Fruit fly (Drosophila melanogaster) S2 (cell line): ENCODE data around the gene CG11791.

Source experiments
- CG8478 ChIP-seq: fragments of >200 bp; optimal IDR thresholded peaks from 2 replicates; lab custom pipeline; 2018
- CTCF ChIP-seq, 2 experiments: fragments of >200 bp; optimal IDR thresholded peaks; 2 replicates each; lab custom pipeline; 2018

The CG11791 gene

DNA sequence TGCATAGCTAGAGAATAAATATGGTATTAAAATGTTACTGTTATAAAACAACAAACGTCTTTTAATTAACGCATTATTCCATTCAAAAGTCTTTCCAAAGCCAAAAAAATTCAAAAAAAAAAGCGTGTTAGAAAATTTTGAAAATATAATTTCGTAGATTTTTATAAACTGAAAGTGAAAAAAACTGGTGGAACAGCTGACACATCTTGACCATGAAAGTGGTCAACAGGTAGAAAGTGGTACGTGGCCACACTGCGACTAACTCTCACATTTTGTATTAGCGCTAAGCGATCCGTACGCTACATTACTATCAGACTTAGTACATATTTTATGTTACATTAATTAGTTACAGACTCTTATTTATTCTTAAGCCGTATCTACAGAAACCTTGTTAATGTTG is 21.5 kb downstream of the CG11791 start, which contains the start of gene CG11836:
TSS of gene CG11836 (plus strand) at position 256 of the 400 bp plus-strand sequence.
- TF ChIP-seq CTCF (optimal IDR thresholded peaks at IDR 0.05; lab: Kevin White, UChicago) (no peak), CG8478 (lab: Kevin White, UChicago) (no peak)

DNA sequence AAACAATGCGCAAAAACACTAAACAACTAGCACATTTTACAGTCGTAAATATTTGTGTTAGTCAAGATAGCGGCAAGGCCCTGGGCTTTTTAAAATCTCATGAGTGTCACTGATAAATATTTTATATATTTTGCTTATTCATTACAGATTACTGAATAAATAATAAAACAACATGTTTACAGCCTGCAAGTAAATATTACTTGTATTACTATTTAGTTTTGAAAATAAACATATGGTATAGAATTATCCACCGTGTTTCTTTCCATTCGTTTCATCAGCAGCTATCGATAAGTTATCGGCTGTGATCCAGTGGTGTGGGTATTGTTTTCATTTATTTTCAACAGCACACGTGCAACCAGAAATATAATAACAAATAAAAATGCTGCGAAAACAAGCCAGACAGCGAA is 25.1 kb downstream of the CG11791 start, which contains the start of the genes shams and CG11920:
TSS of gene shams (minus strand) at position 50 of the 407 bp plus-strand sequence.
TSS of gene CG11920 (plus strand) at position 320 of the 407 bp plus-strand sequence.
- TF ChIP-seq CG8478 (lab: Kevin White, UChicago) (no peak), CTCF (optimal IDR thresholded peaks at IDR 0.05; lab: Kevin White, UChicago) (no peak)

DNA sequence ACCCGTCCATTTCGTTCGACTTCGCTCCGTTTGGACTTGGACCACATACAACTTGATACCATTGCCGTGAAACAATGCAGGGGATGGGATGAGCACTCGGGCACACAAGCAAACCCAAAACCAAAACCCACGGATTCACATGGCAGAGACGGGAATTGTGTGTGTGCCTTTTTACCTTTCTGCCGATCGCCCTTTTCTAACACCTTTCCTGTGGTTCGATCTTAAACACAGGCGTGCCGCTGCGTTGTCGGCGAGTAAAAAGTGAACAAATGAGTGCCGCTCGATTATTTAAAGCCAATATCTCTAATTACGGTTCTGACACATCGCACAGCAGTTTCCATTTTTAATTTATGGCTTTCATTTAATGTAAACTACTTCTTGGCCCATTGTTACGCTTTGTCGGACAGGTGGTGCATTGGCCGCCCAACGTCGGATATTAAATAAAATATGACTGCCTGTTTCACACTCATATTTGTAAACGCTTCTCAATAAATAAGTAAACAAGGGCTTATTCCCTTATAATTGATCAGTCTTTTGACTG is 27.9 kb downstream of the CG11791 start:
- no peak for TF ChIP-seq CTCF (optimal IDR thresholded peaks at IDR 0.05; lab: Kevin White, UChicago)
- no peak for TF ChIP-seq CG8478 (lab: Kevin White, UChicago)

DNA sequence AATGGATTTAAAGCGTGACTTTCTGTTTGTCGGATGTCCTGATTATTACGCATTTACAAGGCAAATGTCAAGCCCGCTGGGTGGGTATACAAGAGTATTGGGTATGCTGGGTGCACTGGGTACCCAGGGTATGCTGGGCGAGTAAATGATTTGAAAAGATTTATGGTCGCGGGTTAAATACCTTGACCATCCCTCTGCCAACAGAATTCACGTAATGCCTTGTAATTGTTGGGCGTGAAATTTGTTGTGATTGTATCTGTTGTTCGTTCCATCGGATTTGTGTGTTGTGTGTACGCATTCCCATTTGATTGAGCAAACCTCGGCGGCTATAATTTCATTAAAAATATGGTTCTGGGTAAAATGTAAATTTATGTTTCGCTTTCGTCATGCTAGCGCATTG is 29.2 kb downstream of the CG11791 start:
- TF ChIP-seq CG8478 (lab: Kevin White, UChicago) (no peak), CTCF (optimal IDR thresholded peaks at IDR 0.05; lab: Kevin White, UChicago) (no peak)

DNA sequence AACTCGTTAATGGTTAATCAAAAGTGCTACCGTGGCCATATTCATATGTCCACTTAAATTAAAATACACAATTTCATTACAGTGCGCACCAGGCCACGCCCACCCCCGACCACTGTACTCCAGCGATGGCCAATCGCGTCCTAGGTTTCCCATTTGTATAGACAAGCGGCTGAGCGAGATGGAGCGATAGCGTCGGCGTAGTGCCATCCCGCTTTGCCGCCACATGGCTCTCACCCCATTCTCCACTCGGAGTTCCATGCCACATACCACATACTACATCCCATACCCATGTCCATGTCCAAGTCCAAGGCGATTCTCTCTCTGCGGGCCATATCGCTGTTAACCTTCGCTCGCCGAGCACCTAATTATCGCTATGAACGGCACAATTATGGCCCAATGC is 31.0 kb downstream of the CG11791 start:
- no peak for TF ChIP-seq CG8478 (lab: Kevin White, UChicago)
- TF ChIP-seq CTCF (optimal IDR thresholded peaks at IDR 0.05; lab: Kevin White, UChicago), result peak in 1 of 2 experiments; percentile 30

DNA sequence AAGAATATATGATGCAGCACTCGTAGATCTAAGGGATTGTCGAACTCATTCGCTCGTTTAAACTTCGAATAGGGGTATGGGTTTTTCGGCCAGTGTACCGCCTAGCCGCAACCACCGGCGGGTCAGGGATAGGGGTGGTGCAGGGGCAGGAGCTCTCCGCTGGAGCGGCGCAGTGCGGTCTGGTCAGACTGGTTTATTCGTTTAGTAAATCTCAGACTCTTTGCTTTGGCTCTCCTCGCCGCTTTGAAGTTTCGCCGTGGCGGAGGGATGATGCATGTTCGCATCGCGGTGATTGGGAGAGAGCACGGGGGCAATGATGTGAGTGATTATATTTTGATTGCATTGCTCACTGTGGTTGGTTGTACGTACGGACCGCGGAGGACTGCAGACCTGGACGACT is 32.9 kb downstream of the CG11791 start, which contains the start of gene fd96Ca:
TSS of gene fd96Ca (plus strand) at position 337 of the 400 bp plus-strand sequence.
- TF ChIP-seq CTCF (optimal IDR thresholded peaks at IDR 0.05; lab: Kevin White, UChicago) (no peak), CG8478 (lab: Kevin White, UChicago) (no peak)

DNA sequence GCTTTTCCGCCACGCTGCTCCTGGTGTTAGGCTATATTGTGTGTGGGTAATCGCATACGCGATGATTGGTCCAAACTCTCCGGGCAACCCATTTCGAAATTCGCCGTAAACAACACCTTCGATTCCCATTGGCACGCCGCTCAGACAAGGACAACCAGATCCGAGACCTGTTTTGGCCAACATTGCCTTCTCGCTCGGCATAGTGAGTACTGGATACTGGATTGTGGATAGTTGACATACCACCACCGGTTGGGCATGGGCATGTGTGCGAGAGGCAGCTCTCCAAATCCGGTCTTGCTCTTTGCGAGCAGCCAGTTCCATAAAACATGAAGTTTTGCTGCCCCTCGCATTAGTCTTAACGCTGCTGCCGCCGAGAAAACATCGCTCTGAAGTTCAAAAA is 45.2 kb downstream of the CG11791 start, which contains the start of gene fd96Cb:
TSS of gene fd96Cb (plus strand) at position 374 of the 400 bp plus-strand sequence.
- TF ChIP-seq CTCF (optimal IDR thresholded peaks at IDR 0.05; lab: Kevin White, UChicago) (no peak), CG8478 (lab: Kevin White, UChicago) (no peak)

DNA sequence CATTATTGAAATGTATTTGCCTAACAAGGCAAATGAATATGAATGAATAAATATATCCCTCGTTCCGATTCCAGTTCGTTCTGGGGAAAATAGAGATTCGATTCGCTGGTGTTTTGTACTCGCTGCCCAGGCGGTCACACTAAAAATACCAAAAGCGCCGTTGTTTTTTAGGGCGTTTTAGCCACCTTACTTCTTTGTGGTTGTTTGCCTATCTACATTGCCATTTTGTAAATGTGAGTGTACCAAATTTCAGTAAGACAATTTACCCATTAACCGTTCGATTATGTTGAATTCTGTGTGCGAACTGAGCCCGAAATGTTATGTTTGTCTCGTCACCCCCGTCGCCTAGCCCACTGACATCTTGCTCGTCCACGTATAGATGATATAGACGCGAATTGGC is 48.1 kb downstream of the CG11791 start, which contains the start of the genes CG33095 and CG33096:
TSS of gene CG33095 (plus strand) at position 187 of the 400 bp plus-strand sequence.
TSS of gene CG33096 (plus strand) at position 187 of the 400 bp plus-strand sequence.
- TF ChIP-seq CTCF (optimal IDR thresholded peaks at IDR 0.05; lab: Kevin White, UChicago) (no peak), CG8478 (lab: Kevin White, UChicago) (no peak)

DNA sequence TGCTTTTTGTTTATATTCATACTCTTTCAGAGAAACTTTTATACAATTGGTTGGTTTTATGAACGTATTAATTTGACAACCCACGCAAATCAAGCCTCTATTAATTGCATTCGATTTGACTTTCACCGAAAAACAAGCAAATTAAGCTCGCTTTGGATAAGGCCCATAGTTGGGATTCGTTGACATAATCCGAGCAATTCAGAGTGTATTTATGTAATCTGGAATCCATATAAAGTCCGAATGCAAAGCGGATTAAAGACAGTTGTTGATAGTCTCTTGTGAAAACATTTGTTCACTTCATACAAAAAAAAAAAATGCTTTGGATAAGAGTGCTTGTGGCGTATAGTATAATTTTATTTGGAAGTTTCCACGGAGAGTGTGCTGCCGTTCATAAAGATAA is 52.8 kb downstream of the CG11791 start, which contains the start of gene CG45095:
TSS of gene CG45095 (plus strand) at position 301 of the 400 bp plus-strand sequence.
- TF ChIP-seq CTCF (optimal IDR thresholded peaks at IDR 0.05; lab: Kevin White, UChicago) (no peak), CG8478 (lab: Kevin White, UChicago) (no peak)
